Worm (Caenorhabditis elegans) whole organism, late embryonic: ENCODE measurements around the gene dlst-1.

Experiments used
- ceh-9 ChIP-seq: sonication (generic microtip); optimal IDR thresholded peaks from 2 replicates; lab custom pipeline; 2016; ENCODE audit warnings: mild to moderate bottlenecking, missing genetic modification characterization, inconsistent platforms, missing compliant biosample characterization
- fkh-6 ChIP-seq: sonication (generic microtip); optimal IDR thresholded peaks from 2 replicates; lab custom pipeline; 2016; ENCODE audit warnings: missing genetic modification characterization, missing compliant biosample characterization
- madf-2 ChIP-seq: sonication (generic microtip); optimal IDR thresholded peaks from 2 replicates; lab custom pipeline; 2017; ENCODE audit warnings: missing genetic modification characterization, missing compliant biosample characterization

DNA sequence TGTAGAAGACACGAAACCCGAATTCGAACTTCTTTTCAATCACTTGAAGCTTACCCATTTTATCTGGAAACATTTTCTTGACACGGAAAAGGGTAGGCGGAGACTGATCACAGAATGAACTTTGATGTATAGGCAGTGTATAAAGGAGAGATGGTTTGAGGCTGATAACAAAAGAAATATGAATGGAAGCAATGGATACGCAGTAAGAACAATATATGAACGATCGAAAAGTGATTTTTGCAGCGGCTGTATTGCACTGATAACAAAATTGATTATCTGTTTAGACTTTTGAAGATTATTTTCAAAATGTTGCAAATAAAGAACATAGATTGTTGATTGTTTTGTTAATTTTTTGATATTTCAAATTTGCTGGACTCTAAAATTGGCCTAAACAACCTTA lies 43.1 kb downstream of the dlst-1 start, which contains the start of gene pmp-5:
- no peak for TF ChIP-seq madf-2 (tag; lab: Kevin White, UChicago)
- no peak for TF ChIP-seq fkh-6 (tag; lab: Kevin White, UChicago)
- TF ChIP-seq ceh-9 (tag; lab: Kevin White, UChicago), result no peak
